Worm (Caenorhabditis elegans): ENCODE measurements around the gene pitp-1.
A peak's percentile ranks its signal among the peaks of the same experiment; 100 is the strongest.

pitp-1 gene

DNA sequence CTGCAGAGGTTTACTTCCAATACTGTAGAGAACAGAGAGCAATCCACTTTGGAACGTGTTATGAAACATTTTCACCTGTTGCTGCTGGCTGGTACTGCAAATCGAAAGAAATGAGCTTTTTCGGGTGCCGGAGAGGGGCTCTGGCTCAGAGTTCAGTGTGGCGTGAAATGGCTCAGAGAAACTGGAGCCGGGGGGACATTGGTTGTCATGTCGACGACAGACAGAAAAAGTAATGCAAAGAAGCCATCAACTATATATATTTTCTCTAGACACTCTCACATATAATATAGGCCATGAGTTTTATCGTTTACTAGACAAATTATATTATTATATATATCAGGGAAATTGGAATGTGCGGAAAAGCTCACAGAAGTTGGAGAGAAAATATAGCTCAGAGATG lies 7.8 kb upstream of the pitp-1 start, which contains the start of gene cfap-20:
Gene cfap-20, minus strand, starts transcription at position 101 of the 400 bp plus-strand sequence.
- TF ChIP-seq egl-18 (GFP tag; IDR thresholded peaks at IDR 0.05): 0 out of 2 replicates have a peak, but pooled peaks have one; percentile 47
- no peak for TF ChIP-seq akir-1 (GFP tag; optimal IDR thresholded peaks at IDR 0.05)
- TF ChIP-seq mcd-1 (GFP tag; IDR thresholded peaks at IDR 0.05): peak; percentile 29; the same call in 1 of the 2 replicates

DNA sequence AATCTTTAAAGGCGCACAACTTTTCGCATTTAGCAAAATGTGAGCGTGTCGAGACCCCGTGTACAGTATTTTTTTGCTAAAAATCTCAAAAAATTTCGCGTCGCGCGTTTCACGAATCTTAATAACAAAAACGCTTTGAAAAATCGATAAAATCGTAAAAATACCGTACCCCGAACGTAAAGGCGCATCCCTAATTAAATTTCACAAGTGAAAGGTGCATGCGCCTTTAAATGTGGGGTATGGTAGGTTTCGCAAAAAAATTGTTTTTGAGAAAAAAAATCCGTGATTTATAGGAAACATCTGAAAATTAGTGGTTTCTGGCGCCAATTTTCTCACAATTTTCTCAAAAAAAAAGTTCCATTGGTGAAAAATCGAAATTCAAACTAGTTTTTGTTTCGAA lies 4.6 kb upstream of the pitp-1 start:
- TF ChIP-seq madf-10 (tag; optimal IDR thresholded peaks at IDR 0.05) (no peak), T07F8.4 (tag; optimal IDR thresholded peaks at IDR 0.05) (no peak), ceh-79 (tag; optimal IDR thresholded peaks at IDR 0.05) (no peak), nhr-27 (tag; optimal IDR thresholded peaks at IDR 0.05) (no peak), Y79H2A.3 (GFP tag; conservative IDR thresholded peaks at IDR 0.05) (no peak), ceh-91 (GFP tag; IDR thresholded peaks at IDR 0.05) (peak; percentile 46; the same call in 1 of the 2 replicates), lin-54 (GFP tag; optimal IDR thresholded peaks at IDR 0.05) (peak; percentile 31), pbrm-1 (GFP tag; IDR thresholded peaks at IDR 0.05) (0 out of 2 replicates have a peak, but pooled peaks have one; percentile 27), cebp-2 (GFP tag; IDR thresholded peaks at IDR 0.05) (no peak), ceh-100 (GFP tag; IDR thresholded peaks at IDR 0.05) (peak; percentile 67), madf-6 (GFP tag; IDR thresholded peaks at IDR 0.05) (peak; percentile 82), rcor-1 (GFP tag; IDR thresholded peaks at IDR 0.05) (no peak), rec-8 (tag; optimal IDR thresholded peaks at IDR 0.05) (no peak), Y95B8A.8 (GFP tag; IDR thresholded peaks at IDR 0.05) (no peak), die-1 (tag; optimal IDR thresholded peaks at IDR 0.05) (no peak), xnd-1 (tag; optimal IDR thresholded peaks at IDR 0.05) (peak; percentile 84), lsl-1 (GFP tag; optimal IDR thresholded peaks at IDR 0.05) (peak; percentile 96), madf-8 (GFP tag; conservative IDR thresholded peaks at IDR 0.05) (peak; percentile 50), gei-17 (GFP tag; optimal IDR thresholded peaks at IDR 0.05) (no peak), D2030.7 (GFP tag; IDR thresholded peaks at IDR 0.05) (0 out of 2 replicates have a peak, but pooled peaks have one; percentile 37), rpc-1 (optimal IDR thresholded peaks at IDR 0.05) (no peak), rpc-1 (tag; optimal IDR thresholded peaks at IDR 0.05) (no peak), hsf-1 (GFP tag; IDR thresholded peaks at IDR 0.05) (no peak), egl-18 (GFP tag; IDR thresholded peaks at IDR 0.05) (no peak), sptf-2 (GFP tag; optimal IDR thresholded peaks at IDR 0.05) (no peak), K12H6.12 (tag; optimal IDR thresholded peaks at IDR 0.05) (no peak), F33H1.4 (GFP tag; IDR thresholded peaks at IDR 0.05) (peak; percentile 48), aptf-3 (GFP tag; IDR thresholded peaks at IDR 0.05) (no peak), somi-1 (GFP tag; optimal IDR thresholded peaks at IDR 0.05) (no peak)

DNA sequence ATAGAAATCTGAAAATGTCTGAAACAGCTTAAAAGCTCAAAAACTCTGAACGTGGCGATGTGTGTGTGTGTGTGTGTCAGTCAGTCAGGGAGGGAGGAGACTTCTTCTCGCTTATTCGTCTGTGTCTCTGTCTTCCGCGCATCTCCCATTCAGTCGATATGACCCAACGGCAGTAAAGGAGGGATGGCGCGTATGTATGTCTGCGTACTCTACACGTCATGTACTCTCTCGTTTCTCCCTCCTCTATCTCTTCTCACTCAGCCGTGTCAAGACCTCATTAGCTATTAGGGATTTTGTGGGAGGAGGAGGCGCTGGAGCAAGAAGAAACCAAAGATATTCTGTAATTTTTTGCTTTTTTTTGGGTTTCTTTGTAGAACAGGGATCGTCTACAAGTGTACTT lies 2.4 kb upstream of the pitp-1 start:
- no peak for TF ChIP-seq F37B4.10 (GFP tag; IDR thresholded peaks at IDR 0.05)
- no peak for TF ChIP-seq madf-10 (tag; optimal IDR thresholded peaks at IDR 0.05)
- no peak for TF ChIP-seq sdz-38 (tag; optimal IDR thresholded peaks at IDR 0.05)
- TF ChIP-seq attf-5 (GFP tag; optimal IDR thresholded peaks at IDR 0.05): peak; percentile 28
- no peak for TF ChIP-seq ekl-4 (GFP tag; IDR thresholded peaks at IDR 0.05)
- TF ChIP-seq him-1 (tag; optimal IDR thresholded peaks at IDR 0.05): no peak
- TF ChIP-seq nfya-2 (GFP tag; IDR thresholded peaks at IDR 0.05): no peak
- TF ChIP-seq mxl-1 (tag; optimal IDR thresholded peaks at IDR 0.05): no peak
- TF ChIP-seq ztf-28 (GFP tag; IDR thresholded peaks at IDR 0.05): no peak
- no peak for TF ChIP-seq cebp-1 (GFP tag; IDR thresholded peaks at IDR 0.05)
- TF ChIP-seq cebp-1 (tag; optimal IDR thresholded peaks at IDR 0.05): peak; percentile 40
- TF ChIP-seq attf-3 (GFP tag; conservative IDR thresholded peaks at IDR 0.05): no peak
- no peak for TF ChIP-seq nhr-80 (tag; optimal IDR thresholded peaks at IDR 0.05)
- no peak for TF ChIP-seq egl-18 (GFP tag; IDR thresholded peaks at IDR 0.05)
- TF ChIP-seq ztf-6 (GFP tag; IDR thresholded peaks at IDR 0.05): no peak
- TF ChIP-seq gei-17 (GFP tag; optimal IDR thresholded peaks at IDR 0.05): no peak
- TF ChIP-seq lin-40 (tag; optimal IDR thresholded peaks at IDR 0.05): peak; percentile 41
- no peak for TF ChIP-seq Y56A3A.18 (GFP tag; IDR thresholded peaks at IDR 0.05)
- TF ChIP-seq C17E4.6 (GFP tag; IDR thresholded peaks at IDR 0.05): no peak
- TF ChIP-seq F57C9.4 (tag; optimal IDR thresholded peaks at IDR 0.05): no peak
- no peak for TF ChIP-seq nhr-179 (tag; optimal IDR thresholded peaks at IDR 0.05)
